Worm (Caenorhabditis elegans) whole organism, mixed stage, embryonic: ENCODE measurements around the gene cul-2.

Source experiments
- ces-1 ChIP-seq: fragments of 150-350 bp; optimal IDR thresholded peaks from 2 replicates; lab custom pipeline; 2014; ENCODE audit warnings: missing biosample characterization, missing genetic modification reagents, missing genetic modification characterization
- elt-3 ChIP-seq: fragments of 150-350 bp; optimal IDR thresholded peaks from 2 replicates; lab custom pipeline; 2014; ENCODE audit warnings: missing biosample characterization, missing genetic modification characterization
- nhr-237 ChIP-seq: fragments of 150-350 bp; optimal IDR thresholded peaks from 2 replicates; lab custom pipeline; 2014; ENCODE audit warnings: missing biosample characterization, missing genetic modification characterization

DNA sequence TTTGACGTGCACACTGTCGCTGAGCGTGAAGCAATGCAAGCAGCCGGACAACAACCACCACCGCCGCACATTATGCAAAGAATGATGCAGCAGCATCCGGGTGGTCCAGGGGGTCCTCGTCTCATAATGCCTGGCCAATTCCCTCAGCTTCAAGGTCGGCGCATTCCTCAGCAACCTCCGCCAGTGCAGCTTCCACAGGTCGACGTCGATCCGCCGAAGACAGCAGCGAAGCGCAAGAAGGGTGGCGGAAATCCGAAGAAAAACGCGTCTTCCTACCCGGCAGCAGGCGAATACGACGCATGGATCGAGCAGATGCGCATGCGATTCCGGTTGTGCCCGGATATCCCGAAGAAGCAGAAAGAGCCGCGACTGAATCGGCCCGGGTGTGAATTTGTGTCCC lies 35.7 kb upstream of the cul-2 start:
- TF ChIP-seq ces-1 (GFP tag; lab: Kevin White, UChicago), result no peak
- TF ChIP-seq elt-3, result no peak
- no peak for TF ChIP-seq nhr-237
